Fruit fly (Drosophila melanogaster): ENCODE data around the gene CG10616.

- TF ChIP-seq Hmx (GFP tag; optimal IDR thresholded peaks at IDR 0.05), result no peak
- TF ChIP-seq CG6689 (GFP tag; IDR thresholded peaks at IDR 0.05), result no peak
- TF ChIP-seq PHDP (tag; optimal IDR thresholded peaks at IDR 0.05), result no peak
- no peak for TF ChIP-seq CG4820 (GFP tag; optimal IDR thresholded peaks at IDR 0.05)
- no peak for TF ChIP-seq B-H1 (GFP tag; IDR thresholded peaks at IDR 0.05)
- TF ChIP-seq Hr39 (optimal IDR thresholded peaks at IDR 0.05), result no peak
- TF ChIP-seq ash1 (GFP tag; optimal IDR thresholded peaks at IDR 0.05), result no peak
- TF ChIP-seq NFAT (GFP tag; IDR thresholded peaks at IDR 0.05), result no peak
- no peak for TF ChIP-seq CG7745 (tag; optimal IDR thresholded peaks at IDR 0.05)
- TF ChIP-seq CG31441 (GFP tag; IDR thresholded peaks at IDR 0.05), result no peak
- no peak for TF ChIP-seq Rfx (GFP tag; IDR thresholded peaks at IDR 0.05)
- no peak for TF ChIP-seq CG16863 (GFP tag; optimal IDR thresholded peaks at IDR 0.05)
These were observed 22.7 kb downstream of the CG10616 start for dm6 chr3L:12494273-12494672.
